Worm (Caenorhabditis elegans) whole organism, L4/young adult: ENCODE data around the gene F59G1.8.
A peak's percentile ranks its signal among the peaks of the same experiment; 100 is the strongest.

Experiments
- W03F9.2 ChIP-seq: fragments of 150-350 bp; optimal IDR thresholded peaks from 2 replicates; lab custom pipeline; 2014; ENCODE audit warnings: missing biosample characterization, missing genetic modification characterization
- him-1 ChIP-seq: sonication (generic microtip); optimal IDR thresholded peaks from 2 replicates; lab custom pipeline; 2016; ENCODE audit warnings: missing genotype, missing genetic modification reagents, missing genetic modification characterization, missing compliant biosample characterization

DNA sequence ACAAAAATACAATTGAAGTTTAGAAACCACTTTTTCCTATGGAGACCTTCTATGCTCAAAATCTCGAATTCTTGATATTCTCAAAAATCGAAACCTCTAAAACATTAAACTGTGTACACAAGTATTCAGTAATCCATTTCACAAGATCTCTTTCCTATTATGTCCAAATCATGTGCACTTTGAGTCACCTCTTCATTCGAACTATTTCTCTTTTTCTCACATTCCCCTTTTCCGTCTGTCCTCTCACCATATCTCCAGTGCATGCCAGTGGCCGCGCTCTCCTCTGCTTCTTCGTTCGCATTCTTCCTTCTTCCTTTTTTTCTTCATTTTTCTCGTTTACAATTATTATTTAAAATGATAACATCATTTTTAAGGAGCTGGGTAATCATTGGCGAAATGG, 36.2 kb downstream of the F59G1.8 start, which contains the start of gene F28B12.1:
- no peak for TF ChIP-seq W03F9.2 (tag; lab: Kevin White, UChicago)
- peak; percentile 16 for TF ChIP-seq him-1 (tag; lab: Kevin White, UChicago)
